Worm (Caenorhabditis elegans) whole organism, L2 larva: ENCODE results near the gene B0416.11.

Experiments used
- elt-3 ChIP-seq: sonication (generic microtip); optimal IDR thresholded peaks from 2 replicates; lab custom pipeline; 2017; ENCODE audit warnings: missing biosample characterization, missing genetic modification characterization
- mbf-1 ChIP-seq: sonication (generic microtip); optimal IDR thresholded peaks from 2 replicates; lab custom pipeline; 2017; ENCODE audit warnings: missing biosample characterization, missing genetic modification characterization
- mdl-1 ChIP-seq, 2 experiments: fragments of 150-350 bp in 1 of 2; sonication (generic microtip) in 1 of 2; optimal IDR thresholded peaks; 2 replicates each; lab custom pipeline; 2017; ENCODE audit warnings: missing biosample characterization in 2 of 2, missing genetic modification characterization in 2 of 2
- zag-1 ChIP-seq: fragments of 150-350 bp; optimal IDR thresholded peaks from 2 replicates; lab custom pipeline; 2014; ENCODE audit warnings: missing biosample characterization, missing genetic modification characterization

DNA sequence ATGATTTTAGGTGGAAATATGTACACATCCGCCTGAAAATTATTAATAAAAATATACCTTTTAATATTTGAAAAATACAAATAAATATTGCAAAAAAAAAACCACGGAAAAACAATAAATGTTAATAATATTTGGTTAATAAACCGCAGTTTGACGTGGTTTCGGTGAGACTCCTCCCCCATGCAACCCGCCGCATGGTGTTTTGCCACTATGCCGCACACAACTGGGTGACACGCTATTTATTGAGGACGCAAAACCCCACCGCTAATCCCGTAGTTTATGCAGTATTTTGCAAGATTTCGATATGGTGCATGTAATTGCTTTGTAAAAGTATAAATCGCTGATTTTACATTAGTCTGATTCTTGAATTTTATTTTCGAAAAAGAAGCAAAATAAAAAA lies 13.7 kb upstream of the B0416.11 start, which contains the start of gene gly-13:
- TF ChIP-seq mdl-1 (tag; optimal IDR thresholded peaks at IDR 0.05; lab: Kevin White, UChicago) (no peak), mbf-1 (no peak), elt-3 (tag; lab: Kevin White, UChicago) (no peak), zag-1 (no peak)
